Fruit fly (Drosophila melanogaster): ENCODE measurements around the gene CG2841.

DNA sequence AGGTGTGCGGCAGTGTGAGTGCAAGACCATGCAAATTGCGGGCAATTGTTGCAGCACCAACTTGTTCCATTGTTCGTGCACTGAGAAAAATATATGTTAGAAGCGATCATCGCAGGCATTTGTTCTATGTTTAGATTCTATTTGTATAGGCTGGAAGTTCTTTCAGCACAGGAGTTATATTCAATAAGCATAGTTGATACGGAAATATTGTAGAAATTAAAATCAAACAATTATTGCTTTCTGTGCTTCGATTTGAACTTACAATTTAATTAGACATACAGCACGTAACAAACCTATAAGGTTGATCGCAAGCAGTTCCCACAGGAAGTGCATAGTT lies 16.0 kb downstream of the CG2841 start:
- TF ChIP-seq CG14711 (tag; optimal IDR thresholded peaks at IDR 0.05) = no peak
- TF ChIP-seq cnc (optimal IDR thresholded peaks at IDR 0.05) = no peak
- no peak for TF ChIP-seq CG7101 (tag; optimal IDR thresholded peaks at IDR 0.05)
- TF ChIP-seq Mnt (GFP tag; optimal IDR thresholded peaks at IDR 0.05) = no peak
- TF ChIP-seq CG5204 (GFP tag; optimal IDR thresholded peaks at IDR 0.05) = no peak
- no peak for TF ChIP-seq CG11617 (GFP tag; optimal IDR thresholded peaks at IDR 0.05)
- TF ChIP-seq CG12768 (GFP tag; optimal IDR thresholded peaks at IDR 0.05) = no peak
- no peak for TF ChIP-seq kay (GFP tag; ENCODE audit: borderline replicate concordance)
- no peak for TF ChIP-seq Crg-1 (GFP tag; optimal IDR thresholded peaks at IDR 0.05)
- no peak for TF ChIP-seq cic (GFP tag; optimal IDR thresholded peaks at IDR 0.05)
- TF ChIP-seq CG7045 (GFP tag; optimal IDR thresholded peaks at IDR 0.05) = no peak
- no peak for TF ChIP-seq bab1 (GFP tag; optimal IDR thresholded peaks at IDR 0.05)
- no peak for TF ChIP-seq ovo (GFP tag; optimal IDR thresholded peaks at IDR 0.05)

Data from whole organism, adult.